Worm (Caenorhabditis elegans) whole organism, L4 larva: ENCODE measurements around the gene ddx-15.

Experiments
- ama-1 ChIP-seq: fragments of 150-350 bp; optimal IDR thresholded peaks from 2 replicates; lab custom pipeline; 2014; ENCODE audit warnings: inconsistent platforms, mixed read lengths
- ceh-28 ChIP-seq: fragments of 150-350 bp; optimal IDR thresholded peaks from 2 replicates; lab custom pipeline; 2014; ENCODE audit warnings: missing biosample characterization, missing genetic modification reagents, missing genetic modification characterization
- dve-1 ChIP-seq: sonication (generic microtip); optimal IDR thresholded peaks from 2 replicates; lab custom pipeline; 2017; ENCODE audit warnings: antibody characterized with exemption, mild to moderate bottlenecking, missing genetic modification characterization, missing compliant biosample characterization; ENCODE audit not compliant: insufficient read depth
- fkh-10 ChIP-seq: fragments of 150-350 bp; optimal IDR thresholded peaks from 2 replicates; lab custom pipeline; 2014; ENCODE audit warnings: missing biosample characterization, missing genetic modification reagents, missing genetic modification characterization
- lsy-2 ChIP-seq, 2 experiments: fragments of 150-350 bp in 1 of 2; sonication (generic microtip) in 1 of 2; optimal IDR thresholded peaks; 2 replicates each; lab custom pipeline; 2014 to 2017; ENCODE audit warnings: missing biosample characterization in 2 of 2, missing genetic modification characterization in 2 of 2
- mdl-1 ChIP-seq, 2 experiments: fragments of 150-350 bp in 1 of 2; sonication (generic microtip) in 1 of 2; optimal IDR thresholded peaks; 2 replicates each; lab custom pipeline; 2014 to 2017; ENCODE audit warnings: missing biosample characterization in 2 of 2, missing genetic modification characterization in 2 of 2
- nhr-237 ChIP-seq: sonication (generic microtip); optimal IDR thresholded peaks from 2 replicates; lab custom pipeline; 2017; ENCODE audit warnings: missing biosample characterization, missing genetic modification characterization
- saeg-2 ChIP-seq: fragments of 200-800 bp; sonication (Bioruptor generic); IDR thresholded peaks from 2 replicates; pipeline ENCODE4 v1.3.6; 2022; ENCODE audit warnings: missing genetic modification reagents, missing genetic modification characterization, missing compliant biosample characterization
- sdz-12 ChIP-seq: fragments of 200-800 bp; sonication (Bioruptor generic); optimal IDR thresholded peaks from 2 replicates; lab custom pipeline; 2018; ENCODE audit warnings: mild to moderate bottlenecking, missing genetic modification characterization, missing compliant biosample characterization
- skn-1 ChIP-seq: fragments of 150-350 bp; optimal IDR thresholded peaks from 2 replicates; lab custom pipeline; 2014; ENCODE audit warnings: missing biosample characterization, missing genetic modification characterization

ce11 chrIII:5621236-5621635 is 29.7 kb upstream of the ddx-15 start:
- TF ChIP-seq saeg-2 (no peak), mdl-1 (tag; optimal IDR thresholded peaks at IDR 0.05; lab: Kevin White, UChicago) (peak; percentile 41 to 85), ceh-28 (tag; lab: Kevin White, UChicago) (no peak), ama-1 (lab: Kevin White, UChicago) (peak; percentile 35), skn-1 (tag; lab: Kevin White, UChicago) (no peak), dve-1 (peak; percentile 47), nhr-237 (tag; lab: Kevin White, UChicago) (no peak), sdz-12 (no peak), fkh-10 (GFP tag; lab: Kevin White, UChicago) (peak; percentile 69), lsy-2 (tag; optimal IDR thresholded peaks at IDR 0.05; lab: Kevin White, UChicago) (peak; percentile 52 to 76)
